Fruit fly (Drosophila melanogaster) whole organism, prepupa: Measurements from ENCODE around the gene Ppcs.

Source experiments
- Blimp-1 ChIP-seq: fragments of 200-800 bp; sonication (Bioruptor generic); optimal IDR thresholded peaks from 3 replicates; lab custom pipeline; 2017; ENCODE audit warnings: missing biosample characterization, missing genetic modification characterization, mild to moderate bottlenecking, moderate library complexity, missing genetic modification reagents
- CG10669 ChIP-seq: fragments of 200-800 bp; sonication (Bioruptor generic); optimal IDR thresholded peaks from 3 replicates; lab custom pipeline; 2018; ENCODE audit warnings: missing biosample characterization, mild to moderate bottlenecking, missing genetic modification characterization, moderate library complexity
- CG11762 ChIP-seq: fragments of 200-800 bp; sonication (Bioruptor generic); optimal IDR thresholded peaks from 3 replicates; lab custom pipeline; 2016; ENCODE audit warnings: missing biosample characterization, missing genetic modification characterization; ENCODE audit not compliant: insufficient read depth
- CG15336 ChIP-seq: fragments of 200-800 bp; sonication (Bioruptor generic); IDR thresholded peaks from 2 replicates; pipeline ENCODE4 v1.3.6; 2022; ENCODE audit warnings: missing biosample characterization, missing genetic modification characterization
- CG16779 ChIP-seq: fragments of 200-800 bp; sonication (Bioruptor generic); optimal IDR thresholded peaks from 3 replicates; lab custom pipeline; 2017; ENCODE audit warnings: missing biosample characterization, mild to moderate bottlenecking, missing genetic modification characterization
- CG8632 ChIP-seq: fragments of 200-800 bp; sonication (Bioruptor generic); optimal IDR thresholded peaks from 3 replicates; lab custom pipeline; 2016; ENCODE audit warnings: missing biosample characterization, missing genetic modification characterization
- Eip93F ChIP-seq: fragments of 200-800 bp; sonication (Bioruptor generic); optimal IDR thresholded peaks from 2 replicates; lab custom pipeline; 2016; ENCODE audit warnings: missing biosample characterization, mild to moderate bottlenecking, missing genetic modification characterization
- Hr38 ChIP-seq: sonication (Bioruptor generic); optimal IDR thresholded peaks from 2 replicates; lab custom pipeline; 2016; ENCODE audit warnings: missing biosample characterization, missing genetic modification characterization
- Met ChIP-seq: fragments of 200-800 bp; sonication (Bioruptor generic); optimal IDR thresholded peaks from 3 replicates; lab custom pipeline; 2016; ENCODE audit warnings: missing biosample characterization, missing genetic modification characterization
- OdsH ChIP-seq: fragments of 200-800 bp; sonication (Bioruptor generic); optimal IDR thresholded peaks from 3 replicates; lab custom pipeline; 2016; ENCODE audit warnings: missing biosample characterization, missing genetic modification characterization
- Smox ChIP-seq: fragments of 200-800 bp; sonication (Bioruptor generic); optimal IDR thresholded peaks from 3 replicates; lab custom pipeline; 2016; ENCODE audit warnings: missing biosample characterization, missing genetic modification characterization
- cyc ChIP-seq: fragments of 200-800 bp; sonication (Bioruptor generic); optimal IDR thresholded peaks from 3 replicates; lab custom pipeline; 2016; ENCODE audit warnings: missing biosample characterization, missing genetic modification characterization
- dac ChIP-seq: fragments of 200-800 bp; sonication (Bioruptor generic); optimal IDR thresholded peaks from 2 replicates; lab custom pipeline; 2017; ENCODE audit warnings: missing biosample characterization, mild to moderate bottlenecking, missing genetic modification characterization
- ss ChIP-seq, 2 experiments: fragments of 200-800 bp; sonication (Bioruptor generic); optimal IDR thresholded peaks; 2 replicates in 1 of 2; 3 replicates in 1 of 2; lab custom pipeline; 2017 to 2018; ENCODE audit warnings: mild to moderate bottlenecking in 2 of 2, missing biosample characterization in 2 of 2, missing genetic modification characterization in 2 of 2, moderate library complexity in 1 of 2

- no peak for TF ChIP-seq Eip93F (GFP tag; lab: Kevin White, UChicago)
- TF ChIP-seq CG16779, result no peak
- TF ChIP-seq Blimp-1, result no peak
- no peak for TF ChIP-seq CG8632 (GFP tag; lab: Kevin White, UChicago)
- TF ChIP-seq CG10669 (GFP tag; lab: Kevin White, UChicago), result peak; percentile 10
- no peak for TF ChIP-seq Smox (GFP tag; lab: Kevin White, UChicago)
- TF ChIP-seq CG15336 (GFP tag; lab: Robert Waterston, UW), result no peak
- peak; percentile 18 for TF ChIP-seq Met (GFP tag; lab: Kevin White, UChicago)
- TF ChIP-seq ss (GFP tag; optimal IDR thresholded peaks at IDR 0.05; lab: Kevin White, UChicago), result no peak
- no peak for TF ChIP-seq Hr38
- TF ChIP-seq dac (GFP tag; lab: Kevin White, UChicago), result no peak
- peak; percentile 3 for TF ChIP-seq OdsH (GFP tag; lab: Kevin White, UChicago)
- no peak for TF ChIP-seq CG11762
- TF ChIP-seq cyc, result peak; percentile 28
Observed at dm6 chr3R:19093127-19093812, 54.4 kb downstream of the Ppcs start.
